Worm (Caenorhabditis elegans) whole organism, L3 larva: ENCODE measurements around the gene repo-1.

Experiments used
- R02D3.7 ChIP-seq: fragments of 150-350 bp; optimal IDR thresholded peaks from 2 replicates; lab custom pipeline; 2014; ENCODE audit warnings: missing biosample characterization, missing genetic modification characterization
- aly-2 ChIP-seq: fragments of 150-350 bp; optimal IDR thresholded peaks from 2 replicates; lab custom pipeline; 2014; ENCODE audit warnings: missing biosample characterization, missing genetic modification characterization
- ama-1 ChIP-seq: fragments of 150-350 bp; optimal IDR thresholded peaks from 2 replicates; lab custom pipeline; 2018
- daf-12 ChIP-seq: fragments of 150-350 bp; optimal IDR thresholded peaks from 2 replicates; lab custom pipeline; 2014; ENCODE audit warnings: missing biosample characterization, missing genetic modification reagents, missing genetic modification characterization
- egl-27 ChIP-seq: sonication (generic microtip); optimal IDR thresholded peaks from 4 replicates; lab custom pipeline; 2017; ENCODE audit warnings: missing biosample characterization, missing genetic modification reagents, missing genetic modification characterization
- mdl-1 ChIP-seq: fragments of 150-350 bp; optimal IDR thresholded peaks from 2 replicates; lab custom pipeline; 2014; ENCODE audit warnings: missing biosample characterization, missing genetic modification characterization
- mml-1 ChIP-seq: fragments of 150-350 bp; sonication (generic microtip); optimal IDR thresholded peaks from 3 replicates; lab custom pipeline; 2014; ENCODE audit warnings: missing biosample characterization, missing genetic modification characterization
- nfya-1 ChIP-seq: sonication (generic microtip); optimal IDR thresholded peaks from 2 replicates; lab custom pipeline; 2017; ENCODE audit warnings: missing genetic modification characterization, mild to moderate bottlenecking, missing compliant biosample characterization, antibody characterized with exemption, moderate library complexity; ENCODE audit not compliant: insufficient read depth
- nhr-237 ChIP-seq: fragments of 150-350 bp; optimal IDR thresholded peaks from 2 replicates; lab custom pipeline; 2014; ENCODE audit warnings: missing biosample characterization, missing genetic modification characterization
- nhr-76 ChIP-seq: fragments of 150-350 bp; sonication (generic microtip); optimal IDR thresholded peaks from 5 replicates; lab custom pipeline; 2014; ENCODE audit warnings: missing biosample characterization, missing genetic modification characterization
- pqm-1 ChIP-seq: fragments of 150-350 bp; optimal IDR thresholded peaks from 2 replicates; lab custom pipeline; 2017; ENCODE audit warnings: missing biosample characterization, missing genetic modification characterization, inconsistent platforms
- sea-2 ChIP-seq: fragments of 150-350 bp; sonication (generic microtip); optimal IDR thresholded peaks from 4 replicates; lab custom pipeline; 2014; ENCODE audit warnings: missing biosample characterization, missing genetic modification reagents, missing genetic modification characterization
- unc-39 ChIP-seq: sonication (generic microtip); optimal IDR thresholded peaks from 4 replicates; lab custom pipeline; 2017; ENCODE audit warnings: missing biosample characterization, missing genetic modification characterization
- ztf-4 ChIP-seq: fragments of 150-350 bp; optimal IDR thresholded peaks from 2 replicates; lab custom pipeline; 2014; ENCODE audit warnings: missing biosample characterization, missing genetic modification characterization

DNA sequence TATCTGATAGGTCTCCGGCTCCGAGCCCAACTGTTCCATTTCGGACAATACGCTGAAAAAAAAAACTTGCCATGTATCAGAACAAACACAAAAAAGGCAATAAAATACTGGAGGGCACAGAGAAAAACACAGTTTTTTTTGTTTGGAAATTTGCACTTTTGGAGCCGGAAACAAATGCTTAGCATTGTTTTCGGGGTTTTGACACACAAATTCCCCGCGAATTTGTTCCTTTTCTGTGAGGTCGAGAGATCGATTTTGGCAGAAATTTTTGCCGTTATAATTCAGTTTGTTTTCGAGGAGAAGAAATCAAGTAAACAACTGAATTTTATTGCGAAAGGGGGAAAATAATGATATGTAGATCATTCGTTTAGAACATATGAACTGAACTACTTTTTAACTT is 27.7 kb upstream of the repo-1 start, which contains the start of gene K08E4.2:
- no peak for TF ChIP-seq sea-2
- no peak for TF ChIP-seq unc-39 (tag; lab: Kevin White, UChicago)
- TF ChIP-seq daf-12: no peak
- TF ChIP-seq nfya-1 (tag; lab: Kevin White, UChicago): no peak
- no peak for TF ChIP-seq pqm-1 (tag; lab: Kevin White, UChicago)
- TF ChIP-seq egl-27 (tag; lab: Kevin White, UChicago): no peak
- no peak for TF ChIP-seq mdl-1 (tag; lab: Kevin White, UChicago)
- TF ChIP-seq nhr-76 (tag; lab: Kevin White, UChicago): no peak
- no peak for TF ChIP-seq aly-2 (tag; lab: Kevin White, UChicago)
- no peak for TF ChIP-seq R02D3.7 (tag; lab: Kevin White, UChicago)
- TF ChIP-seq ztf-4 (tag; lab: Kevin White, UChicago): no peak
- no peak for TF ChIP-seq mml-1 (tag; lab: Kevin White, UChicago)
- TF ChIP-seq ama-1 (lab: Kevin White, UChicago): no peak
- TF ChIP-seq nhr-237 (tag; lab: Kevin White, UChicago): no peak
